Worm (Caenorhabditis elegans) whole organism, L3 larva: ENCODE measurements around the gene F26F4.5.

Source experiments
- ZK546.5 ChIP-seq: sonication (generic microtip); optimal IDR thresholded peaks from 2 replicates; lab custom pipeline; 2017; ENCODE audit warnings: missing biosample characterization, missing genetic modification characterization
- aly-2 ChIP-seq: fragments of 150-350 bp; optimal IDR thresholded peaks from 2 replicates; lab custom pipeline; 2014; ENCODE audit warnings: missing biosample characterization, missing genetic modification characterization
- ama-1 ChIP-seq: fragments of 150-350 bp; optimal IDR thresholded peaks from 2 replicates; lab custom pipeline; 2018
- ceh-16 ChIP-seq: sonication (generic microtip); optimal IDR thresholded peaks from 2 replicates; lab custom pipeline; 2017; ENCODE audit warnings: missing biosample characterization, missing genetic modification characterization
- ceh-9 ChIP-seq: sonication (generic microtip); optimal IDR thresholded peaks from 2 replicates; lab custom pipeline; 2018; ENCODE audit warnings: missing biosample characterization, missing genetic modification characterization
- egl-27 ChIP-seq: sonication (generic microtip); optimal IDR thresholded peaks from 4 replicates; lab custom pipeline; 2017; ENCODE audit warnings: missing biosample characterization, missing genetic modification reagents, missing genetic modification characterization
- elt-1 ChIP-seq: fragments of 150-350 bp; optimal IDR thresholded peaks from 2 replicates; lab custom pipeline; 2014; ENCODE audit warnings: missing biosample characterization, missing genetic modification characterization
- elt-2 ChIP-seq: sonication (generic microtip); optimal IDR thresholded peaks from 2 replicates; lab custom pipeline; 2016; ENCODE audit warnings: missing genetic modification reagents, mild to moderate bottlenecking, missing genetic modification characterization, missing compliant biosample characterization
- elt-3 ChIP-seq, 3 experiments: fragments of 150-350 bp in 1 of 3; sonication (generic microtip) in 2 of 3; optimal IDR thresholded peaks; 2 replicates in 2 of 3; 4 replicates in 1 of 3; lab custom pipeline; 2014 to 2017; ENCODE audit warnings: missing biosample characterization in 3 of 3, missing genetic modification characterization in 3 of 3
- eor-1 ChIP-seq, 2 experiments: fragments of 150-350 bp; optimal IDR thresholded peaks; 2 replicates each; lab custom pipeline; 2014 to 2018; ENCODE audit warnings: missing biosample characterization in 2 of 2, missing genetic modification characterization in 2 of 2
- fkh-2 ChIP-seq: fragments of 150-350 bp; optimal IDR thresholded peaks from 2 replicates; lab custom pipeline; 2014; ENCODE audit warnings: missing biosample characterization, missing genetic modification reagents, missing genetic modification characterization
- fos-1 ChIP-seq: fragments of 150-350 bp; optimal IDR thresholded peaks from 2 replicates; lab custom pipeline; 2014; ENCODE audit warnings: missing biosample characterization, missing genetic modification characterization
- hmg-11 ChIP-seq: sonication (generic microtip); optimal IDR thresholded peaks from 2 replicates; lab custom pipeline; 2016; ENCODE audit warnings: missing genetic modification characterization, missing compliant biosample characterization
- jun-1 ChIP-seq: fragments of 150-350 bp; optimal IDR thresholded peaks from 2 replicates; lab custom pipeline; 2014; ENCODE audit warnings: missing biosample characterization, missing genetic modification reagents, missing genetic modification characterization
- lin-15B ChIP-seq: fragments of 150-350 bp; optimal IDR thresholded peaks from 2 replicates; lab custom pipeline; 2014; ENCODE audit warnings: missing biosample characterization, missing genetic modification characterization
- lin-39 ChIP-seq: fragments of 150-350 bp; optimal IDR thresholded peaks from 2 replicates; lab custom pipeline; 2018; ENCODE audit warnings: missing biosample characterization, missing genetic modification reagents, missing genetic modification characterization
- mdl-1 ChIP-seq: fragments of 150-350 bp; optimal IDR thresholded peaks from 2 replicates; lab custom pipeline; 2014; ENCODE audit warnings: missing biosample characterization, missing genetic modification characterization
- mml-1 ChIP-seq: fragments of 150-350 bp; sonication (generic microtip); optimal IDR thresholded peaks from 3 replicates; lab custom pipeline; 2014; ENCODE audit warnings: missing biosample characterization, missing genetic modification characterization
- nfya-1 ChIP-seq: sonication (generic microtip); optimal IDR thresholded peaks from 2 replicates; lab custom pipeline; 2017; ENCODE audit warnings: missing genetic modification characterization, mild to moderate bottlenecking, missing compliant biosample characterization, antibody characterized with exemption, moderate library complexity; ENCODE audit not compliant: insufficient read depth
- nhr-11 ChIP-seq: fragments of 150-350 bp; optimal IDR thresholded peaks from 2 replicates; lab custom pipeline; 2014; ENCODE audit warnings: missing biosample characterization, missing genetic modification characterization
- nhr-23 ChIP-seq: fragments of 150-350 bp; optimal IDR thresholded peaks from 2 replicates; lab custom pipeline; 2014; ENCODE audit warnings: missing biosample characterization, missing genetic modification reagents, missing genetic modification characterization
- nhr-237 ChIP-seq: fragments of 150-350 bp; optimal IDR thresholded peaks from 2 replicates; lab custom pipeline; 2014; ENCODE audit warnings: missing biosample characterization, missing genetic modification characterization
- nhr-67 ChIP-seq: fragments of 150-350 bp; optimal IDR thresholded peaks from 2 replicates; lab custom pipeline; 2014; ENCODE audit warnings: missing biosample characterization, missing genetic modification characterization
- nhr-76 ChIP-seq: fragments of 150-350 bp; sonication (generic microtip); optimal IDR thresholded peaks from 5 replicates; lab custom pipeline; 2014; ENCODE audit warnings: missing biosample characterization, missing genetic modification characterization
- nhr-77 ChIP-seq: fragments of 150-350 bp; optimal IDR thresholded peaks from 2 replicates; lab custom pipeline; 2014; ENCODE audit warnings: missing biosample characterization, missing genetic modification characterization
- pha-4 ChIP-seq: fragments of 150-350 bp; optimal IDR thresholded peaks from 2 replicates; lab custom pipeline; 2014; ENCODE audit warnings: missing biosample characterization, missing genetic modification reagents, missing genetic modification characterization
- pqm-1 ChIP-seq: fragments of 150-350 bp; optimal IDR thresholded peaks from 2 replicates; lab custom pipeline; 2017; ENCODE audit warnings: missing biosample characterization, missing genetic modification characterization, inconsistent platforms
- sea-2 ChIP-seq: fragments of 150-350 bp; sonication (generic microtip); optimal IDR thresholded peaks from 4 replicates; lab custom pipeline; 2014; ENCODE audit warnings: missing biosample characterization, missing genetic modification reagents, missing genetic modification characterization
- snpc-4 ChIP-seq: fragments of 150-350 bp; optimal IDR thresholded peaks from 2 replicates; lab custom pipeline; 2014; ENCODE audit warnings: missing biosample characterization, missing genetic modification characterization
- tbx-2 ChIP-seq: sonication (generic microtip); optimal IDR thresholded peaks from 2 replicates; lab custom pipeline; 2016; ENCODE audit warnings: mild to moderate bottlenecking, missing genetic modification characterization, missing compliant biosample characterization
- unc-62 ChIP-seq: fragments of 150-350 bp; sonication (generic microtip); optimal IDR thresholded peaks from 4 replicates; lab custom pipeline; 2014; ENCODE audit warnings: missing biosample characterization, missing genetic modification reagents, missing genetic modification characterization
- zag-1 ChIP-seq: fragments of 150-350 bp; optimal IDR thresholded peaks from 2 replicates; lab custom pipeline; 2014; ENCODE audit warnings: missing biosample characterization, missing genetic modification characterization
- ztf-11 ChIP-seq: fragments of 150-350 bp; optimal IDR thresholded peaks from 2 replicates; lab custom pipeline; 2014; ENCODE audit warnings: missing biosample characterization, missing genetic modification characterization
- ztf-4 ChIP-seq: fragments of 150-350 bp; optimal IDR thresholded peaks from 2 replicates; lab custom pipeline; 2014; ENCODE audit warnings: missing biosample characterization, missing genetic modification characterization

F26F4.5 gene

ce11 chrIII:4910956-4911355 lies 19.9 kb upstream of the F26F4.5 start, which contains the start of gene F26F4.2:
F26F4.2 (plus strand) TSS chrIII:4911256.
- TF ChIP-seq nhr-76 (tag; lab: Kevin White, UChicago): no peak
- no peak for TF ChIP-seq nhr-23
- TF ChIP-seq nhr-77 (tag; lab: Kevin White, UChicago): no peak
- TF ChIP-seq jun-1 (tag; lab: Kevin White, UChicago): no peak
- no peak for TF ChIP-seq fkh-2 (tag; lab: Kevin White, UChicago)
- TF ChIP-seq hmg-11 (tag; lab: Kevin White, UChicago): no peak
- TF ChIP-seq snpc-4: no peak
- no peak for TF ChIP-seq pqm-1 (tag; lab: Kevin White, UChicago)

ce11 chrIII:4909938-4910337 lies 18.9 kb upstream of the F26F4.5 start, which contains the start of gene F26F4.12:
F26F4.12 (minus strand) TSS chrIII:4910038.
- no peak for TF ChIP-seq nhr-76 (tag; lab: Kevin White, UChicago)

- TF ChIP-seq ZK546.5 (tag; lab: Kevin White, UChicago) (no peak), pha-4 (tag; lab: Kevin White, UChicago) (no peak), elt-1 (tag; lab: Kevin White, UChicago) (no peak), ceh-9 (tag; lab: Kevin White, UChicago) (no peak), eor-1 (tag; optimal IDR thresholded peaks at IDR 0.05; lab: Kevin White, UChicago) (no peak), egl-27 (tag; lab: Kevin White, UChicago) (no peak), zag-1 (no peak), mdl-1 (tag; lab: Kevin White, UChicago) (no peak)
Observed at ce11 chrIII:4906896-4907295, 15.8 kb upstream of the F26F4.5 start, which contains the start of gene rom-1. rom-1 (plus strand) TSS chrIII:4907196.

- TF ChIP-seq nhr-67 (tag; lab: Kevin White, UChicago): no peak
- no peak for TF ChIP-seq fos-1 (tag; lab: Kevin White, UChicago)
- no peak for TF ChIP-seq ztf-11 (tag; lab: Kevin White, UChicago)
- no peak for TF ChIP-seq aly-2
- TF ChIP-seq elt-2 (tag; lab: Kevin White, UChicago): peak; percentile 64
- peak; percentile 24 for TF ChIP-seq pha-4 (tag; lab: Kevin White, UChicago)
- TF ChIP-seq jun-1 (tag; lab: Kevin White, UChicago): peak; percentile 44
- peak; percentile 26 for TF ChIP-seq snpc-4
- TF ChIP-seq ztf-4 (tag; lab: Kevin White, UChicago): no peak
- TF ChIP-seq ceh-9 (tag; lab: Kevin White, UChicago): no peak
- TF ChIP-seq eor-1 (tag; optimal IDR thresholded peaks at IDR 0.05; lab: Kevin White, UChicago): no peak
- TF ChIP-seq elt-3 (tag; optimal IDR thresholded peaks at IDR 0.05; lab: Kevin White, UChicago): peak in 1 of 3 experiments; percentile 40
- peak; percentile 2 for TF ChIP-seq pqm-1 (tag; lab: Kevin White, UChicago)
- no peak for TF ChIP-seq mml-1 (tag; lab: Kevin White, UChicago)
- TF ChIP-seq, all 47 proteins: peak for 6
Observed at ce11 chrIII:4906365-4906764, 15.3 kb upstream of the F26F4.5 start.

- TF ChIP-seq lin-15B (tag; lab: Kevin White, UChicago) (peak; percentile 42), ceh-16 (no peak), nfya-1 (tag; lab: Kevin White, UChicago) (peak; percentile 52), egl-27 (tag; lab: Kevin White, UChicago) (no peak), pha-4 (tag; lab: Kevin White, UChicago) (peak; percentile 14)
- TF ChIP-seq, all 47 proteins: peak for 3
Observed at ce11 chrIII:4905405-4905804, 14.4 kb upstream of the F26F4.5 start, which contains the start of gene F26F4.8. F26F4.8 (minus strand) TSS chrIII:4905473.

ce11 chrIII:4903784-4904183 lies 12.7 kb upstream of the F26F4.5 start, which contains the start of gene kbp-2:
kbp-2 (minus strand) TSS chrIII:4903884.
- TF ChIP-seq mml-1 (tag; lab: Kevin White, UChicago) (no peak), sea-2 (no peak), elt-1 (tag; lab: Kevin White, UChicago) (no peak), nhr-237 (no peak), nhr-67 (tag; lab: Kevin White, UChicago) (no peak), nfya-1 (tag; lab: Kevin White, UChicago) (no peak), tbx-2 (tag; lab: Kevin White, UChicago) (no peak), unc-62 (GFP tag; lab: Kevin White, UChicago) (no peak), fkh-2 (tag; lab: Kevin White, UChicago) (no peak), lin-39 (tag; lab: Kevin White, UChicago) (no peak), nhr-11 (no peak), ama-1 (lab: Kevin White, UChicago) (no peak), ztf-11 (tag; lab: Kevin White, UChicago) (no peak)
